ENCODE assay signal across 1 worm cellular context in the genomic region with DNA sequence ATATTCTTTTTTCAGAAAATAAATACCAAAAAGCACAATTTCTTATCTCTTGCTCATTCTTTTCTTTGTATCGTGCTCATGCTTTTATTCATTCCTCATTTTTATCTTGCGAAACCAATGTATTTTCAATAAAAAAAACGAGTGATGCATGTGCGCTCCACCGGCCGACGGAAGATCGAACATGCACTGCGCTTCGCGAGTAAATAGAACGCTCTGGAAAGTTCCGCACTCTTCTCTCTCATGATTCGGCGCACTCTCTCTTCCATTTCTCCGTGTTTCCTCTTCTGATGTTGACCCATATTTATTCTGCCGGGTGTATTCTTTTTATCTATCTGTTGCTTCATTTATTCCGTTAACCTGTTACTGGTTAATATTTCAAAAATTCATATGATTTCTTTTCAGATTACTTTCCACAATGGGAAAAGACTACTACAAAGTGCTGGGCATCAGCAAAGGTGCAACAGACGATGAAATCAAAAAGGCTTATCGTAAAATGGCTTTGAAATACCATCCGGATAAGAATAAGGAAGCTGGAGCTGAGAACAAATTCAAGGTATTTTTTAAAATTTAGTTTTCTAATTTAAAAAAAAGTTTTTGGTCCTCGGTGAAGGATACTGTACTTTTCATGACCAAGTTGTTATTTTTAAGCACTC.
TF ChIP-seq lines count a peak whose summit lies in the region.

dnj-13 (plus strand) TSS at position 403 of the 653 bp plus-strand sequence.

TF ChIP-seq in whole organism, L4 larva, 104 proteins besides CTCF, POLR2A, EP300 and RAD21 (continued from another document):
- TF ChIP-seq T26A8.4 (GFP tag; IDR thresholded peaks at IDR 0.05; lab: Robert Waterston, UW) = peak; percentile 97
- TF ChIP-seq mep-1 (tag; optimal IDR thresholded peaks at IDR 0.05; lab: Kevin White, UChicago) = peak; percentile 96
- peak; percentile 97 for TF ChIP-seq hmg-1.1 (GFP tag; IDR thresholded peaks at IDR 0.05; lab: Robert Waterston, UW)
- no peak for TF ChIP-seq ceh-28 (tag; optimal IDR thresholded peaks at IDR 0.05; lab: Kevin White, UChicago)
- no peak for TF ChIP-seq cey-2 (tag; optimal IDR thresholded peaks at IDR 0.05; lab: Kevin White, UChicago; ENCODE audit: borderline replicate concordance, insufficient read depth)
- peak; percentile 96 for TF ChIP-seq nhr-111 (GFP tag; optimal IDR thresholded peaks at IDR 0.05; lab: Kevin White, UChicago)
- TF ChIP-seq ctbp-1 (GFP tag; IDR thresholded peaks at IDR 0.05; lab: Robert Waterston, UW) = peak; percentile 95
- peak; percentile 89 for TF ChIP-seq T20F7.1 (GFP tag; optimal IDR thresholded peaks at IDR 0.05; lab: Kevin White, UChicago)
- peak; percentile 89 for TF ChIP-seq F10B5.3 (tag; optimal IDR thresholded peaks at IDR 0.05; lab: Kevin White, UChicago)
- peak; percentile 88 for TF ChIP-seq aha-1 (tag; lab: Kevin White, UChicago)
- TF ChIP-seq nhr-42 (GFP tag; IDR thresholded peaks at IDR 0.05; lab: Robert Waterston, UW) = peak; percentile 95
- peak; percentile 75 to 76 for TF ChIP-seq mdl-1 (tag; optimal IDR thresholded peaks at IDR 0.05; lab: Kevin White, UChicago)
- TF ChIP-seq zip-11 (GFP tag; IDR thresholded peaks at IDR 0.05; lab: Robert Waterston, UW) = 0 out of 2 replicates have a peak, but pooled peaks have one; percentile 20
- TF ChIP-seq zfp-3 (GFP tag; conservative IDR thresholded peaks at IDR 0.05; lab: Robert Waterston, UW) = peak; percentile 98
- no peak for TF ChIP-seq R02D3.7 (tag; optimal IDR thresholded peaks at IDR 0.05; lab: Kevin White, UChicago)
- peak; percentile 86 for TF ChIP-seq Y48G9A.11 (GFP tag; IDR thresholded peaks at IDR 0.05; lab: Robert Waterston, UW)
- TF ChIP-seq aly-2 (tag; optimal IDR thresholded peaks at IDR 0.05; lab: Kevin White, UChicago) = no peak
- peak; percentile 90 for TF ChIP-seq nhr-77 (tag; optimal IDR thresholded peaks at IDR 0.05; lab: Kevin White, UChicago)
- TF ChIP-seq ceh-44 (GFP tag; IDR thresholded peaks at IDR 0.05; lab: Robert Waterston, UW) = peak; percentile 92
- TF ChIP-seq rbr-2 (tag; optimal IDR thresholded peaks at IDR 0.05; lab: Kevin White, UChicago) = peak; percentile 96
- TF ChIP-seq sdz-12 (GFP tag; optimal IDR thresholded peaks at IDR 0.05; lab: Kevin White, UChicago) = peak; percentile 95
- TF ChIP-seq nhr-48 (tag; optimal IDR thresholded peaks at IDR 0.05; lab: Kevin White, UChicago) = peak; percentile 89
- TF ChIP-seq egl-43 (GFP tag; IDR thresholded peaks at IDR 0.05; lab: Robert Waterston, UW) = peak; percentile 95
- peak; percentile 84 for TF ChIP-seq dmd-8 (GFP tag; IDR thresholded peaks at IDR 0.05; lab: Robert Waterston, UW)
- peak; percentile 99 for TF ChIP-seq lin-38 (GFP tag; IDR thresholded peaks at IDR 0.05; lab: Robert Waterston, UW)
- TF ChIP-seq set-16 (GFP tag; IDR thresholded peaks at IDR 0.05; lab: Robert Waterston, UW) = peak; percentile 77
- no peak for TF ChIP-seq nhr-76 (tag; optimal IDR thresholded peaks at IDR 0.05; lab: Kevin White, UChicago)
- peak; percentile 87; the same call in 1 of the 2 replicates for TF ChIP-seq tag-97 (GFP tag; IDR thresholded peaks at IDR 0.05; lab: Robert Waterston, UW)
- peak; percentile 97 for TF ChIP-seq arid-1 (GFP tag; conservative IDR thresholded peaks at IDR 0.05; lab: Robert Waterston, UW)
- TF ChIP-seq lin-39 (tag; optimal IDR thresholded peaks at IDR 0.05; lab: Kevin White, UChicago) = no peak
- TF ChIP-seq php-3 (GFP tag; IDR thresholded peaks at IDR 0.05; lab: Robert Waterston, UW) = peak; percentile 96
- TF ChIP-seq ama-1 (optimal IDR thresholded peaks at IDR 0.05; lab: Kevin White, UChicago) = peak; percentile 71
- TF ChIP-seq fkh-10 (GFP tag; optimal IDR thresholded peaks at IDR 0.05; lab: Kevin White, UChicago) = peak; percentile 73
- no peak for TF ChIP-seq ZK337.2 (GFP tag; IDR thresholded peaks at IDR 0.05; lab: Robert Waterston, UW)
- peak; percentile 91 for TF ChIP-seq lin-13 (GFP tag; optimal IDR thresholded peaks at IDR 0.05; lab: Kevin White, UChicago)
- no peak for TF ChIP-seq ces-1 (GFP tag; optimal IDR thresholded peaks at IDR 0.05; lab: Kevin White, UChicago)
- no peak for TF ChIP-seq ceh-62 (tag; optimal IDR thresholded peaks at IDR 0.05; lab: Kevin White, UChicago)
- TF ChIP-seq daf-12 (tag; optimal IDR thresholded peaks at IDR 0.05; lab: Kevin White, UChicago) = no peak
- TF ChIP-seq dmd-9 (GFP tag; IDR thresholded peaks at IDR 0.05; lab: Robert Waterston, UW) = peak; percentile 79
- peak; percentile 73 for TF ChIP-seq zfp-2 (tag; optimal IDR thresholded peaks at IDR 0.05; lab: Kevin White, UChicago)
- TF ChIP-seq daf-8 (GFP tag; IDR thresholded peaks at IDR 0.05; lab: Robert Waterston, UW) = no peak
- TF ChIP-seq skn-1 (tag; optimal IDR thresholded peaks at IDR 0.05; lab: Kevin White, UChicago) = no peak
- peak; percentile 95 for TF ChIP-seq spr-1 (tag; optimal IDR thresholded peaks at IDR 0.05; lab: Kevin White, UChicago)
- peak; percentile 94 for TF ChIP-seq F49E8.2 (tag; optimal IDR thresholded peaks at IDR 0.05; lab: Kevin White, UChicago; ENCODE audit: borderline replicate concordance)
- peak; percentile 94 for TF ChIP-seq mes-2 (tag; optimal IDR thresholded peaks at IDR 0.05; lab: Kevin White, UChicago; ENCODE audit: poor library complexity, severe bottlenecking)
- TF ChIP-seq nhr-10 (tag; optimal IDR thresholded peaks at IDR 0.05; lab: Kevin White, UChicago) = peak; percentile 63
- TF ChIP-seq ZK546.5 (tag; optimal IDR thresholded peaks at IDR 0.05; lab: Kevin White, UChicago) = no peak
- TF ChIP-seq madf-5 (GFP tag; IDR thresholded peaks at IDR 0.05; lab: Robert Waterston, UW) = peak; percentile 87 to 91; a peak in 3 of 4 replicates
- TF ChIP-seq fos-1 (tag; optimal IDR thresholded peaks at IDR 0.05; lab: Kevin White, UChicago) = no peak
- peak; percentile 100 for TF ChIP-seq mdt-29 (GFP tag; IDR thresholded peaks at IDR 0.05; lab: Robert Waterston, UW)
- peak; percentile 91 for TF ChIP-seq lin-29 (GFP tag; IDR thresholded peaks at IDR 0.05; lab: Robert Waterston, UW)
- no peak for TF ChIP-seq F26F4.8 (GFP tag; conservative IDR thresholded peaks at IDR 0.05; lab: Robert Waterston, UW)
- TF ChIP-seq lin-1 (GFP tag; IDR thresholded peaks at IDR 0.05; lab: Robert Waterston, UW) = peak; percentile 98
- TF ChIP-seq dmd-6 (GFP tag; IDR thresholded peaks at IDR 0.05; lab: Robert Waterston, UW) = peak; percentile 95
